Fruit fly (Drosophila melanogaster) whole organism, embryonic: ENCODE data around the gene CG3630.

Source experiments
- Adf1 ChIP-seq: fragments of 200-800 bp; sonication (Bioruptor generic); IDR thresholded peaks from 2 replicates; pipeline ENCODE4 v1.3.6; 2022; ENCODE audit warnings: missing biosample characterization, missing genetic modification characterization
- Atf3 ChIP-seq: fragments of 200-800 bp; sonication (Bioruptor generic); optimal IDR thresholded peaks from 3 replicates; lab custom pipeline; 2016; ENCODE audit warnings: missing biosample characterization, missing genetic modification characterization
- BtbVII ChIP-seq: fragments of 200-800 bp; sonication (Bioruptor generic); optimal IDR thresholded peaks from 3 replicates; lab custom pipeline; 2017; ENCODE audit warnings: missing biosample characterization, mild to moderate bottlenecking, missing genetic modification characterization
- CG11723 ChIP-seq: fragments of 200-800 bp; sonication (Bioruptor generic); optimal IDR thresholded peaks from 2 replicates; lab custom pipeline; 2017; ENCODE audit warnings: missing biosample characterization, mild to moderate bottlenecking, missing genetic modification characterization
- CG12219 ChIP-seq: fragments of 200-800 bp; sonication (Bioruptor generic); optimal IDR thresholded peaks from 3 replicates; lab custom pipeline; 2018; ENCODE audit warnings: missing biosample characterization, mild to moderate bottlenecking, missing genetic modification characterization
- CG13624 ChIP-seq: fragments of 200-800 bp; sonication (Bioruptor generic); optimal IDR thresholded peaks from 2 replicates; lab custom pipeline; 2016; ENCODE audit warnings: missing biosample characterization, missing genetic modification characterization
- CG1602 ChIP-seq: fragments of 200-800 bp; sonication (Bioruptor generic); optimal IDR thresholded peaks from 3 replicates; lab custom pipeline; 2016; ENCODE audit warnings: missing biosample characterization, missing genetic modification characterization
- CG18011 ChIP-seq: fragments of 200-800 bp; sonication (Bioruptor generic); optimal IDR thresholded peaks from 2 replicates; lab custom pipeline; 2017; ENCODE audit warnings: missing biosample characterization, missing genetic modification characterization, mild to moderate bottlenecking, moderate library complexity, missing genotype
- CG1832 ChIP-seq: fragments of 200-800 bp; sonication (Bioruptor generic); optimal IDR thresholded peaks from 2 replicates; lab custom pipeline; 2017; ENCODE audit warnings: missing biosample characterization, mild to moderate bottlenecking, missing genetic modification characterization, inconsistent platforms
- CG2116 ChIP-seq: fragments of 200-800 bp; sonication (Bioruptor generic); optimal IDR thresholded peaks from 3 replicates; lab custom pipeline; 2018; ENCODE audit warnings: missing biosample characterization, mild to moderate bottlenecking, missing genetic modification characterization
- CG2129 ChIP-seq: fragments of 200-800 bp; sonication (Bioruptor generic); IDR thresholded peaks from 2 replicates; pipeline ENCODE4 v1.3.6; 2022; ENCODE audit warnings: missing biosample characterization, missing genetic modification characterization; ENCODE audit not compliant: partially characterized antibody
- CG30403 ChIP-seq: fragments of 200-800 bp; sonication (Bioruptor generic); optimal IDR thresholded peaks from 3 replicates; lab custom pipeline; 2016; ENCODE audit warnings: missing biosample characterization, missing genetic modification characterization
- CG34224 ChIP-seq: fragments of 200-800 bp; sonication (Bioruptor generic); IDR thresholded peaks from 3 replicates; pipeline ENCODE4 v1.3.6; 2022; ENCODE audit warnings: missing biosample characterization, missing genetic modification characterization; ENCODE audit not compliant: partially characterized antibody
- CG5245 ChIP-seq: fragments of 200-800 bp; sonication (Bioruptor generic); optimal IDR thresholded peaks from 3 replicates; lab custom pipeline; 2016; ENCODE audit warnings: missing biosample characterization, missing genetic modification characterization
- CG6765 ChIP-seq: fragments of 200-800 bp; sonication (Bioruptor generic); optimal IDR thresholded peaks from 3 replicates; lab custom pipeline; 2017; ENCODE audit warnings: missing biosample characterization, mild to moderate bottlenecking, missing genetic modification characterization
- CG7357 ChIP-seq: fragments of 200-800 bp; sonication (Bioruptor generic); IDR thresholded peaks from 3 replicates; pipeline ENCODE4 v1.3.6; 2022; ENCODE audit warnings: missing biosample characterization, missing genetic modification characterization
- CG8290 ChIP-seq, 3 experiments: fragments of 200-800 bp; sonication (Bioruptor generic); optimal IDR thresholded peaks; 2 replicates each; lab custom pipeline; 2016 to 2019; ENCODE audit warnings: missing biosample characterization in 3 of 3, missing genetic modification characterization in 3 of 3, mild to moderate bottlenecking in 2 of 3, moderate library complexity in 1 of 3
- Deaf1 ChIP-seq: fragments of 200-800 bp; optimal IDR thresholded peaks from 3 replicates; lab custom pipeline; 2019; ENCODE audit warnings: missing biosample characterization, mild to moderate bottlenecking, missing genetic modification characterization, moderate library complexity
- Doc3 ChIP-seq: fragments of 200-800 bp; sonication (Bioruptor generic); IDR thresholded peaks from 3 replicates; pipeline ENCODE4 v1.3.6; 2022; ENCODE audit warnings: missing biosample characterization, missing genetic modification characterization; ENCODE audit not compliant: partially characterized antibody
- GATAe ChIP-seq: fragments of 200-800 bp; sonication (Bioruptor generic); conservative IDR thresholded peaks from 2 replicates; pipeline ENCODE4 v1.3.6; 2022; ENCODE audit warnings: missing biosample characterization, missing genetic modification characterization
- Gsc ChIP-seq: fragments of 200-800 bp; sonication (Bioruptor generic); IDR thresholded peaks from 2 replicates; pipeline ENCODE4 v1.3.6; 2022; ENCODE audit warnings: missing biosample characterization, missing genetic modification characterization
- HLHmδ ChIP-seq: fragments of 200-800 bp; sonication (Bioruptor generic); optimal IDR thresholded peaks from 2 replicates; lab custom pipeline; 2018; ENCODE audit warnings: missing biosample characterization, mild to moderate bottlenecking, missing genetic modification characterization, moderate library complexity
- Jarid2 ChIP-seq: fragments of 200-800 bp; sonication (Bioruptor generic); optimal IDR thresholded peaks from 3 replicates; lab custom pipeline; 2017; ENCODE audit warnings: mild to moderate bottlenecking, missing biosample characterization, missing genetic modification reagents, missing genetic modification characterization
- Kr ChIP-seq: fragments of 200-800 bp; sonication (Bioruptor generic); optimal IDR thresholded peaks from 2 replicates; lab custom pipeline; 2017; ENCODE audit warnings: missing biosample characterization, mild to moderate bottlenecking, missing genetic modification characterization
- Lhr ChIP-seq: fragments of 200-800 bp; sonication (Bioruptor generic); optimal IDR thresholded peaks from 3 replicates; lab custom pipeline; 2017; ENCODE audit warnings: mild to moderate bottlenecking, missing biosample characterization, missing genetic modification reagents, missing genetic modification characterization
- MBD-R2 ChIP-seq: fragments of 200-800 bp; sonication (Bioruptor generic); IDR thresholded peaks from 2 replicates; pipeline ENCODE4 v1.3.6; 2022; ENCODE audit warnings: missing biosample characterization, missing genetic modification characterization
- Myb ChIP-seq: fragments of 200-800 bp; sonication (Bioruptor generic); optimal IDR thresholded peaks from 2 replicates; lab custom pipeline; 2016; ENCODE audit warnings: missing biosample characterization, missing genetic modification characterization
- Pdp1 ChIP-seq, 2 experiments: fragments of 200-800 bp; sonication (Bioruptor generic); optimal IDR thresholded peaks; 3 replicates each; lab custom pipeline; 2016; ENCODE audit warnings: missing biosample characterization in 2 of 2, missing genetic modification characterization in 2 of 2, mild to moderate bottlenecking in 1 of 2, moderate library complexity in 1 of 2
- Six4 ChIP-seq: fragments of 200-800 bp; sonication (Bioruptor generic); optimal IDR thresholded peaks from 2 replicates; lab custom pipeline; 2016; ENCODE audit warnings: missing biosample characterization, missing genetic modification characterization
- TFAM ChIP-seq: fragments of 200-800 bp; sonication (Bioruptor generic); optimal IDR thresholded peaks from 2 replicates; lab custom pipeline; 2017; ENCODE audit warnings: missing biosample characterization, missing genetic modification characterization, inconsistent platforms
- Trl ChIP-seq, 3 experiments: fragments of >200 bp in 2 of 3; fragments of 200-800 bp in 1 of 3; sonication (Bioruptor generic) in 1 of 3; optimal IDR thresholded peaks; 2 replicates in 1 of 3; 3 replicates in 2 of 3; lab custom pipeline; 2016 to 2017; ENCODE audit warnings: missing biosample characterization in 1 of 3, missing genetic modification characterization in 1 of 3
- Vsx1 ChIP-seq: fragments of 200-800 bp; sonication (Bioruptor generic); optimal IDR thresholded peaks from 2 replicates; lab custom pipeline; 2017; ENCODE audit warnings: missing biosample characterization, mild to moderate bottlenecking, missing genetic modification characterization, missing genetic modification reagents
- bab2 ChIP-seq: fragments of 200-800 bp; sonication (Bioruptor generic); optimal IDR thresholded peaks from 2 replicates; lab custom pipeline; 2016; ENCODE audit warnings: missing biosample characterization, missing genetic modification characterization
- br ChIP-seq: fragments of >200 bp; optimal IDR thresholded peaks from 2 replicates; lab custom pipeline; 2017
- cad ChIP-seq: fragments of >200 bp; optimal IDR thresholded peaks from 2 replicates; lab custom pipeline; 2017; ENCODE audit warnings: missing biosample characterization, missing genetic modification characterization
- dan ChIP-seq: fragments of 200-800 bp; sonication (Bioruptor generic); IDR thresholded peaks from 2 replicates; pipeline ENCODE4 v1.3.6; 2022; ENCODE audit warnings: missing biosample characterization, missing genetic modification characterization
- disco-r ChIP-seq: fragments of 200-800 bp; sonication (Bioruptor generic); optimal IDR thresholded peaks from 2 replicates; lab custom pipeline; 2016; ENCODE audit warnings: missing biosample characterization, missing genetic modification characterization
- ewg ChIP-seq: fragments of 200-800 bp; sonication (Bioruptor generic); optimal IDR thresholded peaks from 3 replicates; lab custom pipeline; 2017; ENCODE audit warnings: mild to moderate bottlenecking, missing biosample characterization, missing genetic modification reagents, missing genetic modification characterization
- fd64A ChIP-seq: fragments of 200-800 bp; sonication (Bioruptor generic); optimal IDR thresholded peaks from 3 replicates; lab custom pipeline; 2018; ENCODE audit warnings: missing biosample characterization, mild to moderate bottlenecking, missing genetic modification characterization
- gsb-n ChIP-seq: fragments of 200-800 bp; sonication (Bioruptor generic); optimal IDR thresholded peaks from 3 replicates; lab custom pipeline; 2018; ENCODE audit warnings: missing biosample characterization, mild to moderate bottlenecking, missing genetic modification characterization
- hb ChIP-seq: fragments of 200-800 bp; sonication (Bioruptor generic); IDR thresholded peaks from 3 replicates; pipeline ENCODE4 v1.3.6; 2022; ENCODE audit warnings: missing biosample characterization, missing genetic modification characterization; ENCODE audit not compliant: partially characterized antibody
- lab ChIP-seq: fragments of 200-800 bp; sonication (Bioruptor generic); optimal IDR thresholded peaks from 3 replicates; lab custom pipeline; 2017; ENCODE audit warnings: missing biosample characterization, missing genetic modification characterization, mild to moderate bottlenecking, moderate library complexity, missing genetic modification reagents
- lola ChIP-seq, 3 experiments: fragments of >200 bp in 2 of 3; fragments of 200-800 bp in 1 of 3; sonication (Bioruptor generic) in 1 of 3; optimal IDR thresholded peaks; 2 replicates each; lab custom pipeline; 2017 to 2019; ENCODE audit warnings: missing biosample characterization in 3 of 3, missing genetic modification characterization in 3 of 3, mild to moderate bottlenecking in 1 of 3, moderate library complexity in 1 of 3
- mirr ChIP-seq: fragments of 200-800 bp; sonication (Bioruptor generic); optimal IDR thresholded peaks from 3 replicates; lab custom pipeline; 2018; ENCODE audit warnings: missing biosample characterization, mild to moderate bottlenecking, missing genetic modification characterization
- repo ChIP-seq: fragments of 200-800 bp; sonication (Bioruptor generic); optimal IDR thresholded peaks from 2 replicates; lab custom pipeline; 2016; ENCODE audit warnings: missing biosample characterization, missing genetic modification characterization
- sim ChIP-seq: fragments of 200-800 bp; sonication (Bioruptor generic); IDR thresholded peaks from 2 replicates; pipeline ENCODE4 v1.3.6; 2022; ENCODE audit warnings: missing biosample characterization, missing genetic modification characterization
- toy ChIP-seq: fragments of 200-800 bp; sonication (Bioruptor generic); IDR thresholded peaks from 2 replicates; pipeline ENCODE4 v1.3.6; 2022; ENCODE audit warnings: missing biosample characterization, missing genetic modification characterization

Gene CG3630

DNA sequence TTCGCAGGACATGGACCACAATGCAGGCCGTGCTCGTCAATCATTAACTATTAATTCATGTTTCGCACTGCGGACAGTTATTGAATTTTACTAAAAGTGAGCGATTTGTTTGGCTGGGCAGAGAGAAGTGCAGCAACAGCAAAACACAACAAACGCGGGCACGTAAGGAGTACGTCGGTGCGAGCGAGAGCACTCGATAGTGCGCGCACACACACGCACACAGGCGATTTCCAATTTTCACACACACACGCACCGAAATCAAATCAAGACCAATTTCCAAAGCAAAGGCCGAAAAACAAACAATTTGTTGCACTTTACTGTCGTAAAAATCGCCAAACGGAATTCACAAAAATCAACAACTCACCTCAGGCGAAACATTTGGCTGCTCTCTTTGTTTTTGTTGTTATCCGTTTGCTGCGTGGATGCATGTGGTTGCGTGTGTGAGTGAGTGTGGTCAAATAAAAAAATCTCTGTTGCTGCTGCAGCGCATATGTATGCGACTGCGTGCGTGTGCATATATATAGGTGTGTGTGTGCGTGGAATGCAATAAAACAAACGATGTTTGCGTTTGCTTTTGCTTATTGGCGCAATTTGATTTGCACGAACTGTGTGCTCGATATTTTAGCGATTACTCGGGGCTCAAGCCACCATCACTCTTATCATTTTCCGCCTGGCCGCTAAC, 3.9 kb upstream of the CG3630 start (continued):
- TF ChIP-seq ewg (peak; percentile 0), TFAM (no peak), Atf3 (GFP tag; lab: Kevin White, UChicago) (no peak), CG18011 (no peak), cad (no peak), CG11723 (GFP tag; lab: Kevin White, UChicago) (no peak), CG1602 (GFP tag; lab: Kevin White, UChicago) (no peak), Kr (GFP tag; lab: Kevin White, UChicago) (no peak), fd64A (GFP tag; lab: Kevin White, UChicago) (no peak), Vsx1 (GFP tag; lab: Kevin White, UChicago) (no peak), Lhr (GFP tag; lab: Kevin White, UChicago) (no peak)

DNA sequence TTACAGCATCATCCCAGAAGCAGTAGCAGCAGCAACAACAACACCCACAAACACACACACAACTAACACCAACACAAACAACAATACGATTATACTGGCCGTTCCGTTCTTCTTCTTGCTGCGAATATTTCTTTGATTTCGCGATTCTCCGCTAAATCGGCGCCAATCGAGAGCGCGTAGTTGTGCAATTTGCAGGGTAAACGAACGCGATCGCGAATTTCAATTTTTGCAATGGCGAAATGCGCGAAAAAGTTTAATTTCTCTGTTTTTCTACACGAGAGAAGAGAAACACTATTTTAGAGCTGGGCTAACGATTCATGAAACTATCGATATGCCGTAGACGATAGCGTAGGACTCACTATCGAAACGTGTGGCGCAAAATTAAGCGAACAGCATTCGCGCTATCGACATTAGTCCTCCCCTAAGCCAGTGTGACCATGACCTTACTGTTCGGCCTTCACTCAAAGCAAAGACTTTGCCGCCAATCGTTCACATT, 3.3 kb upstream of the CG3630 start, which contains the start of gene wapl:
wapl (minus strand) TSS at position 316 of the 496 bp plus-strand sequence.
- TF ChIP-seq br (lab: Kevin White, UChicago) (no peak), cad (no peak), Adf1 (GFP tag; lab: Robert Waterston, UW) (no peak), GATAe (GFP tag; lab: Robert Waterston, UW) (no peak), Trl (optimal IDR thresholded peaks at IDR 0.05; lab: Kevin White, UChicago) (no peak), Trl (GFP tag; optimal IDR thresholded peaks at IDR 0.05; lab: Kevin White, UChicago) (peak; percentile 22), repo (peak; percentile 45), CG34224 (GFP tag; lab: Robert Waterston, UW) (peak; percentile 93), CG13624 (GFP tag; lab: Kevin White, UChicago) (peak; percentile 35), CG8290 (GFP tag; optimal IDR thresholded peaks at IDR 0.05; lab: Kevin White, UChicago) (peak; percentile 12), CG8290 (tag; optimal IDR thresholded peaks at IDR 0.05; lab: Kevin White, UChicago) (peak in 1 of 2 experiments; percentile 76), dan (GFP tag; lab: Robert Waterston, UW) (no peak), Pdp1 (GFP tag; optimal IDR thresholded peaks at IDR 0.05; lab: Kevin White, UChicago) (peak in 1 of 2 experiments; percentile 44), BtbVII (GFP tag; lab: Kevin White, UChicago) (no peak), bab2 (no peak), Myb (peak; percentile 67), CG2129 (GFP tag; lab: Robert Waterston, UW) (peak; percentile 77), disco-r (GFP tag; lab: Kevin White, UChicago) (no peak), lola (GFP tag; optimal IDR thresholded peaks at IDR 0.05; lab: Kevin White, UChicago) (no peak), gsb-n (no peak), Six4 (GFP tag; lab: Kevin White, UChicago) (no peak), Jarid2 (GFP tag; lab: Kevin White, UChicago) (no peak), Deaf1 (peak; percentile 10), toy (no peak), CG30403 (GFP tag; lab: Kevin White, UChicago) (peak; percentile 13), CG1832 (GFP tag; lab: Kevin White, UChicago) (no peak), HLHmδ (GFP tag; lab: Kevin White, UChicago) (no peak), MBD-R2 (GFP tag; lab: Robert Waterston, UW) (peak; percentile 52), sim (GFP tag; lab: Robert Waterston, UW) (no peak), CG7357 (no peak), mirr (GFP tag; lab: Kevin White, UChicago) (no peak), lab (GFP tag; lab: Kevin White, UChicago) (peak; percentile 19), CG5245 (GFP tag; lab: Kevin White, UChicago) (no peak), hb (GFP tag; lab: Robert Waterston, UW) (peak; percentile 93), Doc3 (peak; percentile 91), CG6765 (GFP tag; lab: Kevin White, UChicago) (no peak), CG2116 (GFP tag; lab: Kevin White, UChicago) (peak; percentile 86), Gsc (no peak), CG12219 (GFP tag; lab: Kevin White, UChicago) (no peak)
